Fruit fly (Drosophila melanogaster) whole organism, embryonic: ENCODE data around the gene slp1.

Experiments used
- Atf3 ChIP-seq: fragments of 200-800 bp; sonication (Bioruptor generic); optimal IDR thresholded peaks from 3 replicates; lab custom pipeline; 2016; ENCODE audit warnings: missing biosample characterization, missing genetic modification characterization
- Atf6 ChIP-seq: fragments of 200-800 bp; sonication (Bioruptor generic); IDR thresholded peaks from 2 replicates; pipeline ENCODE4 v1.3.6; 2022; ENCODE audit warnings: missing biosample characterization, missing genetic modification characterization
- CG10366 ChIP-seq: fragments of 200-800 bp; sonication (Bioruptor generic); IDR thresholded peaks from 2 replicates; pipeline ENCODE4 v1.3.6; 2022; ENCODE audit warnings: missing biosample characterization, missing genetic modification characterization
- CG10565 ChIP-seq: fragments of 200-800 bp; sonication (Bioruptor generic); optimal IDR thresholded peaks from 3 replicates; lab custom pipeline; 2016; ENCODE audit warnings: missing biosample characterization, mild to moderate bottlenecking, missing genetic modification characterization
- CG11456 ChIP-seq: fragments of 200-800 bp; sonication (Bioruptor generic); IDR thresholded peaks from 3 replicates; pipeline ENCODE4 v1.3.6; 2022; ENCODE audit warnings: missing biosample characterization, missing genetic modification characterization
- CG12104 ChIP-seq: fragments of 200-800 bp; sonication (Bioruptor generic); optimal IDR thresholded peaks from 3 replicates; lab custom pipeline; 2016; ENCODE audit warnings: missing biosample characterization, missing genetic modification characterization
- CG12744 ChIP-seq: fragments of 200-800 bp; sonication (Bioruptor generic); optimal IDR thresholded peaks from 2 replicates; lab custom pipeline; 2016; ENCODE audit warnings: missing biosample characterization, missing genetic modification characterization
- CG13296 ChIP-seq: fragments of 200-800 bp; sonication (Bioruptor generic); optimal IDR thresholded peaks from 3 replicates; lab custom pipeline; 2018; ENCODE audit warnings: missing biosample characterization, mild to moderate bottlenecking, missing genetic modification characterization
- CG14965 ChIP-seq: fragments of 200-800 bp; sonication (Bioruptor generic); optimal IDR thresholded peaks from 2 replicates; lab custom pipeline; 2016; ENCODE audit warnings: missing biosample characterization, missing genetic modification characterization, borderline replicate concordance
- CG18011 ChIP-seq: fragments of 200-800 bp; sonication (Bioruptor generic); optimal IDR thresholded peaks from 2 replicates; lab custom pipeline; 2017; ENCODE audit warnings: missing biosample characterization, missing genetic modification characterization, mild to moderate bottlenecking, moderate library complexity, missing genotype
- CG18262 ChIP-seq: fragments of 200-800 bp; optimal IDR thresholded peaks from 3 replicates; lab custom pipeline; 2019; ENCODE audit warnings: missing biosample characterization, mild to moderate bottlenecking, missing genetic modification characterization, moderate library complexity
- CG18476 ChIP-seq: fragments of 200-800 bp; sonication (Bioruptor generic); optimal IDR thresholded peaks from 2 replicates; lab custom pipeline; 2016; ENCODE audit warnings: missing biosample characterization, mild to moderate bottlenecking, missing genetic modification characterization
- CG31365 ChIP-seq: fragments of 200-800 bp; sonication (Bioruptor generic); optimal IDR thresholded peaks from 2 replicates; lab custom pipeline; 2018; ENCODE audit warnings: missing biosample characterization, mild to moderate bottlenecking, missing genetic modification characterization
- CG31441 ChIP-seq: fragments of 200-800 bp; sonication (Bioruptor generic); IDR thresholded peaks from 2 replicates; pipeline ENCODE4 v1.3.6; 2022; ENCODE audit warnings: missing biosample characterization, missing genetic modification characterization
- CG3163 ChIP-seq: fragments of 200-800 bp; sonication (Bioruptor generic); optimal IDR thresholded peaks from 3 replicates; lab custom pipeline; 2016; ENCODE audit warnings: missing biosample characterization, missing genetic modification characterization
- CG32767 ChIP-seq: fragments of 200-800 bp; sonication (Bioruptor generic); IDR thresholded peaks from 2 replicates; pipeline ENCODE4 v1.3.6; 2022; ENCODE audit warnings: missing biosample characterization, missing genetic modification characterization
- CG32772 ChIP-seq: fragments of 200-800 bp; sonication (Bioruptor generic); IDR thresholded peaks from 2 replicates; pipeline ENCODE4 v1.3.6; 2022; ENCODE audit warnings: missing biosample characterization, missing genetic modification characterization
- CG34422 ChIP-seq: fragments of 200-800 bp; sonication (Bioruptor generic); IDR thresholded peaks from 3 replicates; pipeline ENCODE4 v1.3.6; 2022; ENCODE audit warnings: missing biosample characterization, missing genetic modification characterization
- CG4424 ChIP-seq: fragments of 200-800 bp; sonication (Bioruptor generic); optimal IDR thresholded peaks from 3 replicates; lab custom pipeline; 2016; ENCODE audit warnings: missing biosample characterization, missing genetic modification characterization
- CG5245 ChIP-seq: fragments of 200-800 bp; sonication (Bioruptor generic); optimal IDR thresholded peaks from 3 replicates; lab custom pipeline; 2016; ENCODE audit warnings: missing biosample characterization, missing genetic modification characterization
- CG7271 ChIP-seq: fragments of 200-800 bp; sonication (Bioruptor generic); optimal IDR thresholded peaks from 2 replicates; lab custom pipeline; 2018; ENCODE audit warnings: missing biosample characterization, mild to moderate bottlenecking, missing genetic modification characterization, moderate library complexity
- CG7372 ChIP-seq: fragments of 200-800 bp; sonication (Bioruptor generic); IDR thresholded peaks from 2 replicates; pipeline ENCODE4 v1.3.6; 2022; ENCODE audit warnings: missing biosample characterization, missing genetic modification characterization
- CG9609 ChIP-seq: fragments of 200-800 bp; sonication (Bioruptor generic); optimal IDR thresholded peaks from 3 replicates; lab custom pipeline; 2016; ENCODE audit warnings: missing biosample characterization, missing genetic modification characterization
- Chrac-16 ChIP-seq: fragments of 200-800 bp; sonication (Bioruptor generic); optimal IDR thresholded peaks from 3 replicates; lab custom pipeline; 2016; ENCODE audit warnings: missing biosample characterization, missing genetic modification characterization
- CoRest ChIP-seq: fragments of 200-800 bp; sonication (Bioruptor generic); optimal IDR thresholded peaks from 3 replicates; lab custom pipeline; 2018; ENCODE audit warnings: missing biosample characterization, mild to moderate bottlenecking, missing genetic modification characterization, moderate library complexity
- Dip3 ChIP-seq: fragments of 200-800 bp; sonication (Bioruptor generic); optimal IDR thresholded peaks from 3 replicates; lab custom pipeline; 2016; ENCODE audit warnings: missing biosample characterization, missing genetic modification characterization
- Doc2 ChIP-seq: fragments of 200-800 bp; sonication (Bioruptor generic); IDR thresholded peaks from 2 replicates; pipeline ENCODE4 v1.3.6; 2022; ENCODE audit warnings: missing biosample characterization, missing genetic modification characterization
- HLHmδ ChIP-seq: fragments of 200-800 bp; sonication (Bioruptor generic); optimal IDR thresholded peaks from 2 replicates; lab custom pipeline; 2018; ENCODE audit warnings: missing biosample characterization, mild to moderate bottlenecking, missing genetic modification characterization, moderate library complexity
- Med ChIP-seq: fragments of 200-800 bp; sonication (Bioruptor generic); peaks from one replicate; lab custom pipeline; 2016; ENCODE audit warnings: missing biosample characterization, missing genetic modification characterization, mild to moderate bottlenecking, inconsistent platforms, moderate library complexity
- Nf-YA ChIP-seq: fragments of 200-800 bp; sonication (Bioruptor generic); IDR thresholded peaks from 2 replicates; pipeline ENCODE4 v1.3.6; 2022; ENCODE audit warnings: missing biosample characterization, missing genetic modification characterization
- Sox102F ChIP-seq: fragments of 200-800 bp; sonication (Bioruptor generic); optimal IDR thresholded peaks from 2 replicates; lab custom pipeline; 2018; ENCODE audit warnings: missing biosample characterization, mild to moderate bottlenecking, missing genetic modification characterization, moderate library complexity
- Spps ChIP-seq: fragments of 200-800 bp; sonication (Bioruptor generic); optimal IDR thresholded peaks from 2 replicates; lab custom pipeline; 2018; ENCODE audit warnings: missing biosample characterization, mild to moderate bottlenecking, missing genetic modification characterization
- bab2 ChIP-seq: fragments of 200-800 bp; sonication (Bioruptor generic); optimal IDR thresholded peaks from 2 replicates; lab custom pipeline; 2016; ENCODE audit warnings: missing biosample characterization, missing genetic modification characterization
- btn ChIP-seq: fragments of 200-800 bp; sonication (Bioruptor generic); optimal IDR thresholded peaks from 2 replicates; lab custom pipeline; 2016; ENCODE audit warnings: missing biosample characterization, missing genetic modification characterization
- crc ChIP-seq: fragments of 200-800 bp; sonication (Bioruptor generic); optimal IDR thresholded peaks from 2 replicates; lab custom pipeline; 2016; ENCODE audit warnings: missing biosample characterization, missing genetic modification characterization
- dati ChIP-seq: fragments of 200-800 bp; sonication (Bioruptor generic); IDR thresholded peaks from 2 replicates; pipeline ENCODE4 v1.3.6; 2022; ENCODE audit warnings: missing biosample characterization, missing genetic modification characterization
- dm ChIP-seq: fragments of 200-800 bp; sonication (Bioruptor generic); optimal IDR thresholded peaks from 3 replicates; lab custom pipeline; 2016; ENCODE audit warnings: missing biosample characterization, missing genetic modification characterization
- gcm ChIP-seq: fragments of 200-800 bp; sonication (Bioruptor generic); optimal IDR thresholded peaks from 2 replicates; lab custom pipeline; 2019; ENCODE audit warnings: missing biosample characterization, mild to moderate bottlenecking, missing genetic modification characterization, moderate library complexity
- gsb ChIP-seq: fragments of 200-800 bp; sonication (Bioruptor generic); IDR thresholded peaks from 2 replicates; pipeline ENCODE4 v1.3.6; 2022; ENCODE audit warnings: missing biosample characterization, missing genetic modification characterization
- ham ChIP-seq: fragments of 200-800 bp; sonication (Bioruptor generic); IDR thresholded peaks from 2 replicates; pipeline ENCODE4 v1.3.6; 2022; ENCODE audit warnings: missing biosample characterization, missing genetic modification characterization
- hb ChIP-seq: fragments of 200-800 bp; sonication (Bioruptor generic); IDR thresholded peaks from 3 replicates; pipeline ENCODE4 v1.3.6; 2022; ENCODE audit warnings: missing biosample characterization, missing genetic modification characterization; ENCODE audit not compliant: partially characterized antibody
- jumu ChIP-seq: fragments of 200-800 bp; sonication (Bioruptor generic); optimal IDR thresholded peaks from 3 replicates; lab custom pipeline; 2016; ENCODE audit warnings: missing biosample characterization, missing genetic modification characterization
- nmo ChIP-seq: fragments of 200-800 bp; sonication (Bioruptor generic); optimal IDR thresholded peaks from 2 replicates; lab custom pipeline; 2018; ENCODE audit warnings: missing biosample characterization, mild to moderate bottlenecking, missing genetic modification characterization, moderate library complexity
- odd ChIP-seq: fragments of 200-800 bp; sonication (Bioruptor generic); optimal IDR thresholded peaks from 2 replicates; lab custom pipeline; 2017; ENCODE audit warnings: missing biosample characterization, mild to moderate bottlenecking, missing genetic modification characterization
- org-1 ChIP-seq: fragments of 200-800 bp; sonication (Bioruptor generic); optimal IDR thresholded peaks from 2 replicates; lab custom pipeline; 2017; ENCODE audit warnings: missing biosample characterization, missing genetic modification characterization
- p53 ChIP-seq: fragments of 200-800 bp; sonication (Bioruptor generic); optimal IDR thresholded peaks from 2 replicates; lab custom pipeline; 2016; ENCODE audit warnings: missing biosample characterization, missing genetic modification characterization
- pum ChIP-seq: fragments of 200-800 bp; sonication (Bioruptor generic); optimal IDR thresholded peaks from 2 replicates; lab custom pipeline; 2016; ENCODE audit warnings: missing biosample characterization, missing genetic modification characterization
- sug ChIP-seq: fragments of 200-800 bp; optimal IDR thresholded peaks from 2 replicates; lab custom pipeline; 2019; ENCODE audit warnings: missing biosample characterization, mild to moderate bottlenecking, missing genetic modification characterization, moderate library complexity
- tll ChIP-seq, 2 experiments: fragments of 200-800 bp in 1 of 2; fragments of >200 bp in 1 of 2; sonication (Bioruptor generic) in 1 of 2; optimal IDR thresholded peaks; 2 replicates each; lab custom pipeline; 2017 to 2019; ENCODE audit warnings: missing biosample characterization in 2 of 2, missing genetic modification characterization in 2 of 2, mild to moderate bottlenecking in 1 of 2, moderate library complexity in 1 of 2
- trem ChIP-seq: fragments of 200-800 bp; optimal IDR thresholded peaks from 3 replicates; lab custom pipeline; 2019; ENCODE audit warnings: missing biosample characterization, mild to moderate bottlenecking, missing genetic modification characterization, moderate library complexity
- tup ChIP-seq: fragments of 200-800 bp; sonication (Bioruptor generic); optimal IDR thresholded peaks from 2 replicates; lab custom pipeline; 2016; ENCODE audit warnings: missing biosample characterization, mild to moderate bottlenecking, missing genetic modification characterization, moderate library complexity
- zen ChIP-seq: fragments of 200-800 bp; sonication (Bioruptor generic); optimal IDR thresholded peaks from 3 replicates; lab custom pipeline; 2018; ENCODE audit warnings: missing biosample characterization, mild to moderate bottlenecking, missing genetic modification characterization, moderate library complexity

The slp1 gene

dm6 chr2L:3861388-3861787 lies 35.9 kb downstream of the slp1 start (continued):
- TF ChIP-seq p53 (GFP tag; lab: Kevin White, UChicago), result no peak
- no peak for TF ChIP-seq CG12104 (GFP tag; lab: Kevin White, UChicago)
- no peak for TF ChIP-seq gsb (GFP tag; lab: Robert Waterston, UW)
- peak; percentile 30 for TF ChIP-seq btn (GFP tag; lab: Kevin White, UChicago)
- TF ChIP-seq CG5245 (GFP tag; lab: Kevin White, UChicago), result no peak
- TF ChIP-seq CG9609 (GFP tag; lab: Kevin White, UChicago), result peak; percentile 54
- peak; percentile 52 for TF ChIP-seq jumu (GFP tag; lab: Kevin White, UChicago)
- peak; percentile 83 for TF ChIP-seq Med (GFP tag; lab: Kevin White, UChicago)
- TF ChIP-seq CG14965, result no peak
- TF ChIP-seq odd, result no peak
- no peak for TF ChIP-seq CG7372 (GFP tag; lab: Robert Waterston, UW)
- TF ChIP-seq CG31441 (GFP tag; lab: Robert Waterston, UW), result peak; percentile 41; the same call in 1 of the 2 replicates
- no peak for TF ChIP-seq HLHmδ (GFP tag; lab: Kevin White, UChicago)
- TF ChIP-seq Spps (tag; lab: Kevin White, UChicago), result peak; percentile 11
- no peak for TF ChIP-seq hb (GFP tag; lab: Robert Waterston, UW)
- TF ChIP-seq CG7271 (tag; lab: Kevin White, UChicago), result peak; percentile 71
- no peak for TF ChIP-seq dati (GFP tag; lab: Robert Waterston, UW)
- no peak for TF ChIP-seq CG34422
- TF ChIP-seq pum (GFP tag; lab: Kevin White, UChicago), result peak; percentile 18
- no peak for TF ChIP-seq Dip3
- no peak for TF ChIP-seq CG10366
- TF ChIP-seq Sox102F (GFP tag; lab: Kevin White, UChicago), result no peak
- TF ChIP-seq zen (tag; lab: Kevin White, UChicago), result peak; percentile 96
- peak; percentile 43 for TF ChIP-seq CG4424 (GFP tag; lab: Kevin White, UChicago)
- TF ChIP-seq CG18476 (GFP tag; lab: Kevin White, UChicago), result no peak
- no peak for TF ChIP-seq ham (GFP tag; lab: Robert Waterston, UW)
- TF ChIP-seq dm (GFP tag; lab: Kevin White, UChicago), result no peak
- peak; percentile 70 for TF ChIP-seq CG18262 (tag; lab: Kevin White, UChicago)
- TF ChIP-seq CG3163 (GFP tag; lab: Kevin White, UChicago), result no peak
- no peak for TF ChIP-seq CG10565
- TF ChIP-seq CG13296 (GFP tag; lab: Kevin White, UChicago), result no peak
- TF ChIP-seq tup (GFP tag; lab: Kevin White, UChicago), result no peak
- no peak for TF ChIP-seq CG11456 (GFP tag; lab: Robert Waterston, UW)
- TF ChIP-seq crc (GFP tag; lab: Kevin White, UChicago), result peak; percentile 14
- no peak for TF ChIP-seq CoRest
- 0 out of 2 replicates have a peak, but pooled peaks have one; percentile 31 for TF ChIP-seq CG32767 (GFP tag; lab: Robert Waterston, UW)
- TF ChIP-seq CG12744 (GFP tag; lab: Kevin White, UChicago), result peak; percentile 19
- no peak for TF ChIP-seq CG32772
- no peak for TF ChIP-seq CG31365 (tag; lab: Kevin White, UChicago)
- TF ChIP-seq org-1 (GFP tag; lab: Kevin White, UChicago), result no peak
- TF ChIP-seq Atf3 (GFP tag; lab: Kevin White, UChicago), result peak; percentile 17
- TF ChIP-seq nmo (GFP tag; lab: Kevin White, UChicago), result peak; percentile 43
- no peak for TF ChIP-seq sug (tag; lab: Kevin White, UChicago)
- peak in 1 of 2 experiments; percentile 78 for TF ChIP-seq tll (GFP tag; optimal IDR thresholded peaks at IDR 0.05; lab: Kevin White, UChicago)
- TF ChIP-seq Atf6, result no peak
- peak; percentile 72 for TF ChIP-seq Chrac-16 (GFP tag; lab: Kevin White, UChicago)
- TF ChIP-seq bab2 (GFP tag; lab: Kevin White, UChicago), result no peak
- TF ChIP-seq trem (tag; lab: Kevin White, UChicago), result peak; percentile 54
- no peak for TF ChIP-seq Doc2 (GFP tag; lab: Robert Waterston, UW)
- no peak for TF ChIP-seq Nf-YA (GFP tag; lab: Robert Waterston, UW)
- no peak for TF ChIP-seq CG18011
- TF ChIP-seq gcm (GFP tag; lab: Kevin White, UChicago), result peak; percentile 65
